Worm (Caenorhabditis elegans) whole organism, L1 larva: ENCODE measurements around the gene F40G9.17.

Experiments
- C16A3.4 ChIP-seq: fragments of 150-350 bp; optimal IDR thresholded peaks from 2 replicates; lab custom pipeline; 2014; ENCODE audit warnings: missing biosample characterization, missing genetic modification characterization
- C34B4.2 ChIP-seq: sonication (generic microtip); optimal IDR thresholded peaks from 2 replicates; lab custom pipeline; 2017; ENCODE audit warnings: mild to moderate bottlenecking, missing genetic modification characterization, missing compliant biosample characterization
- F16B12.6 ChIP-seq: fragments of 150-350 bp; optimal IDR thresholded peaks from 2 replicates; lab custom pipeline; 2014; ENCODE audit warnings: missing biosample characterization, missing genetic modification characterization
- alr-1 ChIP-seq: fragments of 200-800 bp; sonication (Bioruptor generic); optimal IDR thresholded peaks from 2 replicates; lab custom pipeline; 2018; ENCODE audit warnings: borderline replicate concordance, mild to moderate bottlenecking, missing genetic modification characterization, missing compliant biosample characterization
- aly-2 ChIP-seq: fragments of 150-350 bp; optimal IDR thresholded peaks from 2 replicates; lab custom pipeline; 2014; ENCODE audit warnings: missing biosample characterization, missing genetic modification characterization
- blmp-1 ChIP-seq: fragments of 150-350 bp; optimal IDR thresholded peaks from 2 replicates; lab custom pipeline; 2014; ENCODE audit warnings: missing biosample characterization, missing genetic modification characterization
- ceh-8 ChIP-seq: fragments of 200-800 bp; sonication (Bioruptor generic); optimal IDR thresholded peaks from 2 replicates; lab custom pipeline; 2018; ENCODE audit warnings: mild to moderate bottlenecking, missing genetic modification characterization, moderate library complexity, missing compliant biosample characterization
- ceh-82 ChIP-seq, 3 experiments: fragments of 150-350 bp in 1 of 3; sonication (generic microtip) in 2 of 3; optimal IDR thresholded peaks; 2 replicates each; lab custom pipeline; 2014 to 2017; ENCODE audit warnings: missing biosample characterization in 3 of 3, missing genetic modification characterization in 3 of 3
- ceh-88 ChIP-seq: fragments of 200-800 bp; sonication (Bioruptor generic); IDR thresholded peaks from 2 replicates; pipeline ENCODE4 v1.3.6; 2022; ENCODE audit warnings: missing genetic modification characterization, missing compliant biosample characterization
- dsc-1 ChIP-seq: sonication (generic microtip); optimal IDR thresholded peaks from 2 replicates; lab custom pipeline; 2016; ENCODE audit warnings: mild to moderate bottlenecking, missing genetic modification characterization, missing compliant biosample characterization
- efl-1 ChIP-seq, 4 experiments: fragments of 150-350 bp; optimal IDR thresholded peaks in 3 of 4; peaks in 1 of 4; 1 replicate in 1 of 4; 2 replicates in 3 of 4; lab custom pipeline; 2014; ENCODE audit warnings: missing biosample characterization in 2 of 4, missing genetic modification characterization in 2 of 4, missing genetic modification reagents in 2 of 4
- efl-3 ChIP-seq: fragments of 200-800 bp; sonication (Bioruptor generic); optimal IDR thresholded peaks from 2 replicates; lab custom pipeline; 2018; ENCODE audit warnings: mild to moderate bottlenecking, missing genetic modification characterization, missing compliant biosample characterization
- egl-13 ChIP-seq: sonication (generic microtip); optimal IDR thresholded peaks from 2 replicates; lab custom pipeline; 2016; ENCODE audit warnings: missing genotype, missing genetic modification reagents, missing genetic modification characterization, missing compliant biosample characterization
- egl-27 ChIP-seq, 2 experiments: fragments of 150-350 bp in 1 of 2; sonication (generic microtip); optimal IDR thresholded peaks; 3 replicates each; lab custom pipeline; 2017 to 2018; ENCODE audit warnings: missing biosample characterization in 2 of 2, missing genetic modification characterization in 2 of 2, missing genetic modification reagents in 2 of 2
- elt-2 ChIP-seq: sonication (generic microtip); optimal IDR thresholded peaks from 2 replicates; lab custom pipeline; 2016; ENCODE audit warnings: missing genetic modification characterization, mild to moderate bottlenecking, inconsistent platforms, missing compliant biosample characterization, missing genetic modification reagents
- elt-3 ChIP-seq, 6 experiments: fragments of 150-350 bp in 1 of 6; sonication (generic microtip); optimal IDR thresholded peaks; 2 replicates each; lab custom pipeline; 2017 to 2018; ENCODE audit warnings: missing biosample characterization in 6 of 6, missing genetic modification characterization in 6 of 6, inconsistent platforms in 1 of 6
- ets-5 ChIP-seq: fragments of 200-800 bp; sonication (Bioruptor generic); IDR thresholded peaks from 2 replicates; pipeline ENCODE4 v1.3.6; 2022; ENCODE audit warnings: missing genetic modification characterization, missing compliant biosample characterization
- fkh-10 ChIP-seq: sonication (generic microtip); optimal IDR thresholded peaks from 2 replicates; lab custom pipeline; 2017; ENCODE audit warnings: missing biosample characterization, missing genetic modification reagents, missing genetic modification characterization
- fkh-4 ChIP-seq: sonication (generic microtip); optimal IDR thresholded peaks from 2 replicates; lab custom pipeline; 2016; ENCODE audit warnings: missing compliant biosample characterization, missing genetic modification characterization, borderline replicate concordance
- hlh-17 ChIP-seq: fragments of 200-800 bp; sonication (Bioruptor generic); optimal IDR thresholded peaks from 2 replicates; lab custom pipeline; 2018; ENCODE audit warnings: missing genetic modification characterization, mild to moderate bottlenecking, missing compliant biosample characterization, moderate library complexity, borderline replicate concordance
- hlh-4 ChIP-seq: sonication (generic microtip); optimal IDR thresholded peaks from 2 replicates; lab custom pipeline; 2016; ENCODE audit warnings: mild to moderate bottlenecking, missing genetic modification characterization, missing compliant biosample characterization
- isw-1 ChIP-seq: fragments of 200-800 bp; sonication (Bioruptor generic); IDR thresholded peaks from 2 replicates; pipeline ENCODE4 v1.3.6; 2022; ENCODE audit warnings: missing genetic modification characterization, missing compliant biosample characterization
- jun-1 ChIP-seq: fragments of 150-350 bp; optimal IDR thresholded peaks from 2 replicates; lab custom pipeline; 2014; ENCODE audit warnings: missing biosample characterization, missing genetic modification reagents, missing genetic modification characterization
- lin-13 ChIP-seq: fragments of 150-350 bp; optimal IDR thresholded peaks from 2 replicates; lab custom pipeline; 2014; ENCODE audit warnings: missing biosample characterization, missing genetic modification reagents, missing genetic modification characterization
- lin-14 ChIP-seq: fragments of 200-800 bp; sonication (Bioruptor generic); optimal IDR thresholded peaks from 2 replicates; lab custom pipeline; 2018; ENCODE audit warnings: mild to moderate bottlenecking, missing genetic modification characterization, moderate library complexity, missing compliant biosample characterization
- lin-15B ChIP-seq: fragments of 150-350 bp; sonication (generic microtip); optimal IDR thresholded peaks from 3 replicates; lab custom pipeline; 2014; ENCODE audit warnings: missing biosample characterization, missing genetic modification characterization
- lin-35 ChIP-seq, 2 experiments: fragments of 150-350 bp; optimal IDR thresholded peaks; 2 replicates each; lab custom pipeline; 2014; ENCODE audit warnings: missing biosample characterization in 2 of 2, missing genetic modification characterization in 2 of 2, missing genetic modification reagents in 2 of 2
- lsy-2 ChIP-seq, 2 experiments: fragments of 150-350 bp; optimal IDR thresholded peaks; 2 replicates each; lab custom pipeline; 2014; ENCODE audit warnings: missing biosample characterization in 2 of 2, missing genetic modification characterization in 2 of 2
- mab-9 ChIP-seq: fragments of 200-800 bp; sonication (Bioruptor generic); IDR thresholded peaks from 2 replicates; pipeline ENCODE4 v1.3.6; 2022; ENCODE audit warnings: missing genetic modification reagents, missing genetic modification characterization, missing compliant biosample characterization
- nhr-12 ChIP-seq: sonication (generic microtip); optimal IDR thresholded peaks from 2 replicates; lab custom pipeline; 2017; ENCODE audit warnings: missing biosample characterization, missing genetic modification characterization
- nhr-19 ChIP-seq: fragments of 200-800 bp; sonication (Bioruptor generic); conservative IDR thresholded peaks from 2 replicates; pipeline ENCODE4 v1.3.6; 2022; ENCODE audit warnings: missing genetic modification characterization, missing compliant biosample characterization
- nhr-20 ChIP-seq: sonication (generic microtip); optimal IDR thresholded peaks from 2 replicates; lab custom pipeline; 2016; ENCODE audit warnings: mild to moderate bottlenecking, missing genetic modification characterization, missing compliant biosample characterization
- nhr-237 ChIP-seq: fragments of 150-350 bp; optimal IDR thresholded peaks from 2 replicates; lab custom pipeline; 2014; ENCODE audit warnings: missing biosample characterization, missing genetic modification characterization
- nhr-71 ChIP-seq: sonication (generic microtip); optimal IDR thresholded peaks from 2 replicates; lab custom pipeline; 2016; ENCODE audit warnings: mild to moderate bottlenecking, missing genetic modification characterization, moderate library complexity, missing compliant biosample characterization
- nhr-76 ChIP-seq: sonication (generic microtip); optimal IDR thresholded peaks from 2 replicates; lab custom pipeline; 2017; ENCODE audit warnings: missing biosample characterization, missing genetic modification characterization
- nhr-77 ChIP-seq: fragments of 150-350 bp; optimal IDR thresholded peaks from 2 replicates; lab custom pipeline; 2014; ENCODE audit warnings: missing biosample characterization, missing genetic modification characterization
- nhr-90 ChIP-seq: sonication (generic microtip); optimal IDR thresholded peaks from 2 replicates; lab custom pipeline; 2016; ENCODE audit warnings: mild to moderate bottlenecking, missing genetic modification characterization, missing compliant biosample characterization; ENCODE audit not compliant: poor library complexity
- pag-3 ChIP-seq: sonication (generic microtip); optimal IDR thresholded peaks from 2 replicates; lab custom pipeline; 2017; ENCODE audit warnings: missing genetic modification characterization, mild to moderate bottlenecking, missing compliant biosample characterization, antibody characterized with exemption, borderline replicate concordance; ENCODE audit not compliant: insufficient read depth
- pax-3 ChIP-seq: fragments of 200-800 bp; sonication (Bioruptor generic); optimal IDR thresholded peaks from 2 replicates; lab custom pipeline; 2018; ENCODE audit warnings: mild to moderate bottlenecking, missing genetic modification characterization, moderate library complexity, missing compliant biosample characterization
- pqm-1 ChIP-seq: sonication (generic microtip); optimal IDR thresholded peaks from 3 replicates; lab custom pipeline; 2017; ENCODE audit warnings: missing biosample characterization, missing genetic modification characterization
- snu-23 ChIP-seq: sonication (generic microtip); optimal IDR thresholded peaks from 2 replicates; lab custom pipeline; 2016; ENCODE audit warnings: missing genetic modification characterization, missing compliant biosample characterization
- sptf-1 ChIP-seq: fragments of 150-350 bp; optimal IDR thresholded peaks from 2 replicates; lab custom pipeline; 2014; ENCODE audit warnings: missing biosample characterization, missing genetic modification characterization
- tbx-2 ChIP-seq: sonication (generic microtip); optimal IDR thresholded peaks from 2 replicates; lab custom pipeline; 2016; ENCODE audit warnings: missing genetic modification characterization, missing compliant biosample characterization
- tlp-1 ChIP-seq: fragments of 150-350 bp; optimal IDR thresholded peaks from 2 replicates; lab custom pipeline; 2014; ENCODE audit warnings: missing biosample characterization, missing genetic modification characterization
- unc-30 ChIP-seq: sonication (generic microtip); optimal IDR thresholded peaks from 2 replicates; lab custom pipeline; 2017; ENCODE audit warnings: missing biosample characterization, missing genetic modification characterization
- unc-62 ChIP-seq: fragments of 150-350 bp; optimal IDR thresholded peaks from 2 replicates; lab custom pipeline; 2014; ENCODE audit warnings: missing biosample characterization, missing genetic modification reagents, missing genetic modification characterization
- unc-86 ChIP-seq: sonication (generic microtip); optimal IDR thresholded peaks from 2 replicates; lab custom pipeline; 2016; ENCODE audit warnings: missing genetic modification characterization, missing compliant biosample characterization
- unc-98 ChIP-seq: fragments of 200-800 bp; sonication (Bioruptor generic); IDR thresholded peaks from 2 replicates; pipeline ENCODE4 v1.3.6; 2022; ENCODE audit warnings: missing genetic modification characterization, missing compliant biosample characterization
- xbp-1 ChIP-seq: sonication (generic microtip); optimal IDR thresholded peaks from 2 replicates; lab custom pipeline; 2016; ENCODE audit warnings: missing genetic modification characterization, missing compliant biosample characterization
- zag-1 ChIP-seq: fragments of 150-350 bp; optimal IDR thresholded peaks from 2 replicates; lab custom pipeline; 2014; ENCODE audit warnings: missing biosample characterization, missing genetic modification characterization
- zip-4 ChIP-seq: fragments of 200-800 bp; sonication (Bioruptor generic); optimal IDR thresholded peaks from 2 replicates; lab custom pipeline; 2018; ENCODE audit warnings: mild to moderate bottlenecking, missing genetic modification characterization, moderate library complexity, missing compliant biosample characterization
- ztf-11 ChIP-seq, 2 experiments: sonication (generic microtip); optimal IDR thresholded peaks; 2 replicates each; lab custom pipeline; 2016 to 2017; ENCODE audit warnings: missing genetic modification characterization in 2 of 2, missing biosample characterization in 1 of 2, missing compliant biosample characterization in 1 of 2

The F40G9.17 gene

ce11 chrIII:154168-154567, 40.1 kb upstream of the F40G9.17 start:
- TF ChIP-seq C16A3.4 (no peak), nhr-77 (no peak), alr-1 (no peak), isw-1 (GFP tag; lab: Robert Waterston, UW) (no peak), unc-62 (GFP tag; lab: Kevin White, UChicago) (no peak), elt-3 (tag; optimal IDR thresholded peaks at IDR 0.05; lab: Kevin White, UChicago) (peak; percentile 67 to 100 (median 95)), fkh-4 (no peak), sptf-1 (tag; lab: Kevin White, UChicago) (no peak), unc-98 (GFP tag; lab: Robert Waterston, UW) (no peak), lin-13 (no peak), ceh-8 (GFP tag; lab: Kevin White, UChicago) (no peak), efl-1 (optimal IDR thresholded peaks at IDR 0.05; lab: Kevin White, UChicago) (no peak), efl-1 (GFP tag; optimal IDR thresholded peaks at IDR 0.05 in 1 of 2; lab: Kevin White, UChicago) (no peak), nhr-90 (tag; lab: Kevin White, UChicago) (peak; percentile 61), efl-3 (no peak), dsc-1 (tag; lab: Kevin White, UChicago) (no peak), egl-27 (tag; optimal IDR thresholded peaks at IDR 0.05; lab: Kevin White, UChicago) (peak in 1 of 2 experiments; percentile 6), tlp-1 (peak; percentile 92), F16B12.6 (tag; lab: Kevin White, UChicago) (no peak), pax-3 (tag; lab: Kevin White, UChicago) (peak; percentile 34), aly-2 (tag; lab: Kevin White, UChicago) (no peak), zag-1 (no peak), unc-86 (tag; lab: Kevin White, UChicago) (no peak), nhr-19 (GFP tag; lab: Robert Waterston, UW) (peak; percentile 12; the same call in 1 of the 2 replicates), nhr-76 (tag; lab: Kevin White, UChicago) (no peak), ceh-82 (tag; optimal IDR thresholded peaks at IDR 0.05; lab: Kevin White, UChicago) (no peak), ets-5 (GFP tag; lab: Robert Waterston, UW) (no peak), pqm-1 (tag; lab: Kevin White, UChicago) (peak; percentile 98), lin-15B (tag; lab: Kevin White, UChicago) (no peak), mab-9 (no peak), ceh-88 (GFP tag; lab: Robert Waterston, UW) (no peak), snu-23 (GFP tag; lab: Kevin White, UChicago) (no peak), nhr-20 (tag; lab: Kevin White, UChicago) (no peak), tbx-2 (tag; lab: Kevin White, UChicago) (no peak), elt-2 (peak; percentile 100), nhr-237 (no peak), egl-13 (no peak), zip-4 (no peak), blmp-1 (tag; lab: Kevin White, UChicago) (no peak), hlh-4 (tag; lab: Kevin White, UChicago) (no peak), nhr-12 (tag; lab: Kevin White, UChicago) (no peak), hlh-17 (no peak), jun-1 (tag; lab: Kevin White, UChicago) (peak; percentile 93), lsy-2 (tag; optimal IDR thresholded peaks at IDR 0.05; lab: Kevin White, UChicago) (no peak), lin-14 (GFP tag; lab: Kevin White, UChicago) (no peak), unc-30 (no peak), xbp-1 (no peak), nhr-71 (tag; lab: Kevin White, UChicago) (no peak), fkh-10 (GFP tag; lab: Kevin White, UChicago) (no peak), C34B4.2 (tag; lab: Kevin White, UChicago) (no peak), lin-35 (GFP tag; optimal IDR thresholded peaks at IDR 0.05; lab: Kevin White, UChicago) (peak in 1 of 2 experiments; percentile 62), pag-3 (tag; lab: Kevin White, UChicago) (no peak), ztf-11 (tag; optimal IDR thresholded peaks at IDR 0.05; lab: Kevin White, UChicago) (no peak)
